Fruit fly (Drosophila melanogaster) whole organism, embryonic: ENCODE data around the gene CG14402.

Source experiments
- C15 ChIP-seq: fragments of 200-800 bp; sonication (Bioruptor generic); IDR thresholded peaks from 3 replicates; pipeline ENCODE4 v1.3.6; 2022; ENCODE audit warnings: missing biosample characterization, missing genetic modification characterization
- CG10431 ChIP-seq: fragments of 200-800 bp; sonication (Bioruptor generic); optimal IDR thresholded peaks from 3 replicates; lab custom pipeline; 2018; ENCODE audit warnings: missing biosample characterization, mild to moderate bottlenecking, missing genetic modification characterization
- CG12155 ChIP-seq: fragments of 200-800 bp; sonication (Bioruptor generic); optimal IDR thresholded peaks from 3 replicates; lab custom pipeline; 2016; ENCODE audit warnings: missing biosample characterization, missing genetic modification characterization
- CG12299 ChIP-seq: fragments of 200-800 bp; sonication (Bioruptor generic); optimal IDR thresholded peaks from 2 replicates; lab custom pipeline; 2018; ENCODE audit warnings: missing biosample characterization, mild to moderate bottlenecking, missing genetic modification characterization
- CG12659 ChIP-seq: fragments of 200-800 bp; sonication (Bioruptor generic); optimal IDR thresholded peaks from 3 replicates; lab custom pipeline; 2017; ENCODE audit warnings: mild to moderate bottlenecking, missing biosample characterization, missing genetic modification reagents, missing genetic modification characterization
- CG13123 ChIP-seq: fragments of 200-800 bp; sonication (Bioruptor generic); optimal IDR thresholded peaks from 2 replicates; lab custom pipeline; 2016; ENCODE audit warnings: missing biosample characterization, missing genetic modification characterization
- CG13624 ChIP-seq: fragments of 200-800 bp; sonication (Bioruptor generic); optimal IDR thresholded peaks from 2 replicates; lab custom pipeline; 2016; ENCODE audit warnings: missing biosample characterization, missing genetic modification characterization
- CG13894 ChIP-seq: fragments of 200-800 bp; sonication (Bioruptor generic); optimal IDR thresholded peaks from 3 replicates; lab custom pipeline; 2018; ENCODE audit warnings: missing biosample characterization, mild to moderate bottlenecking, missing genetic modification characterization, moderate library complexity
- CG17568 ChIP-seq: fragments of 200-800 bp; sonication (Bioruptor generic); optimal IDR thresholded peaks from 2 replicates; lab custom pipeline; 2018; ENCODE audit warnings: missing biosample characterization, mild to moderate bottlenecking, missing genetic modification characterization, moderate library complexity
- CG3065 ChIP-seq: fragments of 200-800 bp; sonication (Bioruptor generic); optimal IDR thresholded peaks from 2 replicates; lab custom pipeline; 2016; ENCODE audit warnings: missing biosample characterization, missing genetic modification characterization
- CG31388 ChIP-seq: fragments of 200-800 bp; sonication (Bioruptor generic); optimal IDR thresholded peaks from 2 replicates; lab custom pipeline; 2016; ENCODE audit warnings: missing biosample characterization, missing genetic modification characterization
- CG33213 ChIP-seq: fragments of 200-800 bp; sonication (Bioruptor generic); optimal IDR thresholded peaks from 3 replicates; lab custom pipeline; 2016; ENCODE audit warnings: missing biosample characterization, missing genetic modification characterization
- CG4707 ChIP-seq: fragments of 200-800 bp; sonication (Bioruptor generic); optimal IDR thresholded peaks from 2 replicates; lab custom pipeline; 2018; ENCODE audit warnings: missing biosample characterization, mild to moderate bottlenecking, missing genetic modification characterization, moderate library complexity
- CG6175 ChIP-seq: fragments of 200-800 bp; sonication (Bioruptor generic); IDR thresholded peaks from 3 replicates; pipeline ENCODE4 v1.3.6; 2022; ENCODE audit warnings: missing biosample characterization, missing genetic modification characterization
- CG7786 ChIP-seq: fragments of 200-800 bp; sonication (Bioruptor generic); optimal IDR thresholded peaks from 2 replicates; lab custom pipeline; 2016; ENCODE audit warnings: missing biosample characterization, missing genetic modification characterization
- CG7963 ChIP-seq: fragments of 200-800 bp; sonication (Bioruptor generic); IDR thresholded peaks from 3 replicates; pipeline ENCODE4 v1.3.6; 2022; ENCODE audit warnings: missing biosample characterization, missing genetic modification characterization; ENCODE audit not compliant: partially characterized antibody
- CG8478 ChIP-seq: fragments of >200 bp; optimal IDR thresholded peaks from 2 replicates; lab custom pipeline; 2018
- CG9437 ChIP-seq: fragments of 200-800 bp; sonication (Bioruptor generic); optimal IDR thresholded peaks from 2 replicates; lab custom pipeline; 2018; ENCODE audit warnings: missing biosample characterization, mild to moderate bottlenecking, missing genetic modification characterization
- Dek ChIP-seq: fragments of 200-800 bp; sonication (Bioruptor generic); optimal IDR thresholded peaks from 3 replicates; lab custom pipeline; 2019; ENCODE audit warnings: missing biosample characterization, mild to moderate bottlenecking, missing genetic modification characterization, moderate library complexity
- Dip3 ChIP-seq: fragments of 200-800 bp; sonication (Bioruptor generic); optimal IDR thresholded peaks from 3 replicates; lab custom pipeline; 2016; ENCODE audit warnings: missing biosample characterization, missing genetic modification characterization
- Dp ChIP-seq: fragments of 200-800 bp; sonication (Bioruptor generic); optimal IDR thresholded peaks from 2 replicates; lab custom pipeline; 2018; ENCODE audit warnings: missing biosample characterization, mild to moderate bottlenecking, missing genetic modification characterization, moderate library complexity
- Elba2 ChIP-seq: fragments of 200-800 bp; sonication (Bioruptor generic); optimal IDR thresholded peaks from 3 replicates; lab custom pipeline; 2016; ENCODE audit warnings: missing biosample characterization, missing genetic modification characterization
- Hand ChIP-seq: fragments of 200-800 bp; sonication (Bioruptor generic); optimal IDR thresholded peaks from 2 replicates; lab custom pipeline; 2017; ENCODE audit warnings: mild to moderate bottlenecking, missing biosample characterization, missing genetic modification reagents, missing genetic modification characterization
- Lhr ChIP-seq: fragments of 200-800 bp; sonication (Bioruptor generic); optimal IDR thresholded peaks from 3 replicates; lab custom pipeline; 2017; ENCODE audit warnings: mild to moderate bottlenecking, missing biosample characterization, missing genetic modification reagents, missing genetic modification characterization
- Nf-YC ChIP-seq: fragments of 200-800 bp; optimal IDR thresholded peaks from 3 replicates; lab custom pipeline; 2019; ENCODE audit warnings: missing biosample characterization, mild to moderate bottlenecking, missing genetic modification characterization, moderate library complexity
- Oli ChIP-seq: fragments of 200-800 bp; sonication (Bioruptor generic); optimal IDR thresholded peaks from 2 replicates; lab custom pipeline; 2018; ENCODE audit warnings: missing biosample characterization, mild to moderate bottlenecking, missing genetic modification characterization, moderate library complexity
- Usf ChIP-seq: fragments of 200-800 bp; sonication (Bioruptor generic); optimal IDR thresholded peaks from 2 replicates; lab custom pipeline; 2017; ENCODE audit warnings: missing genotype, missing biosample characterization, missing genetic modification characterization
- al ChIP-seq: fragments of 200-800 bp; sonication (Bioruptor generic); IDR thresholded peaks from 2 replicates; pipeline ENCODE4 v1.3.6; 2022; ENCODE audit warnings: missing biosample characterization, missing genetic modification characterization
- aop ChIP-seq: fragments of 200-800 bp; sonication (Bioruptor generic); IDR thresholded peaks from 2 replicates; pipeline ENCODE4 v1.3.6; 2022; ENCODE audit warnings: missing biosample characterization, missing genetic modification characterization
- bcd ChIP-seq: fragments of 200-800 bp; sonication (Bioruptor generic); optimal IDR thresholded peaks from 2 replicates; lab custom pipeline; 2017; ENCODE audit warnings: missing biosample characterization, mild to moderate bottlenecking, missing genetic modification characterization
- btn ChIP-seq: fragments of 200-800 bp; sonication (Bioruptor generic); optimal IDR thresholded peaks from 2 replicates; lab custom pipeline; 2016; ENCODE audit warnings: missing biosample characterization, missing genetic modification characterization
- esg ChIP-seq: fragments of 200-800 bp; sonication (Bioruptor generic); conservative IDR thresholded peaks from 2 replicates; pipeline ENCODE4 v1.3.6; 2022; ENCODE audit warnings: missing biosample characterization, missing genetic modification characterization
- eve ChIP-seq, 2 experiments: fragments of >200 bp; optimal IDR thresholded peaks; 2 replicates each; lab custom pipeline; 2017; ENCODE audit warnings: missing biosample characterization in 2 of 2, missing genetic modification characterization in 2 of 2
- ewg ChIP-seq: fragments of 200-800 bp; sonication (Bioruptor generic); optimal IDR thresholded peaks from 3 replicates; lab custom pipeline; 2017; ENCODE audit warnings: mild to moderate bottlenecking, missing biosample characterization, missing genetic modification reagents, missing genetic modification characterization
- gce ChIP-seq: fragments of 200-800 bp; sonication (Bioruptor generic); IDR thresholded peaks from 3 replicates; pipeline ENCODE4 v1.3.6; 2022; ENCODE audit warnings: missing biosample characterization, missing genetic modification characterization
- gem ChIP-seq: fragments of 200-800 bp; sonication (Bioruptor generic); optimal IDR thresholded peaks from 2 replicates; lab custom pipeline; 2019; ENCODE audit warnings: missing biosample characterization, mild to moderate bottlenecking, missing genetic modification characterization, moderate library complexity
- h ChIP-seq: fragments of >200 bp; optimal IDR thresholded peaks from 2 replicates; lab custom pipeline; 2017
- her ChIP-seq: fragments of 200-800 bp; sonication (Bioruptor generic); optimal IDR thresholded peaks from 2 replicates; lab custom pipeline; 2016; ENCODE audit warnings: missing biosample characterization, missing genetic modification characterization
- hth ChIP-seq: fragments of >200 bp; optimal IDR thresholded peaks from 2 replicates; lab custom pipeline; 2017; ENCODE audit warnings: inconsistent platforms
- jigr1 ChIP-seq: fragments of 200-800 bp; sonication (Bioruptor generic); IDR thresholded peaks from 3 replicates; pipeline ENCODE4 v1.3.6; 2022; ENCODE audit warnings: missing biosample characterization, missing genetic modification characterization
- lab ChIP-seq: fragments of 200-800 bp; sonication (Bioruptor generic); optimal IDR thresholded peaks from 3 replicates; lab custom pipeline; 2017; ENCODE audit warnings: missing biosample characterization, missing genetic modification characterization, mild to moderate bottlenecking, moderate library complexity, missing genetic modification reagents
- nau ChIP-seq: fragments of 200-800 bp; sonication (Bioruptor generic); optimal IDR thresholded peaks from 3 replicates; lab custom pipeline; 2017; ENCODE audit warnings: missing biosample characterization, mild to moderate bottlenecking, missing genetic modification characterization, missing genetic modification reagents
- oc ChIP-seq: fragments of 200-800 bp; sonication (Bioruptor generic); optimal IDR thresholded peaks from 2 replicates; lab custom pipeline; 2018; ENCODE audit warnings: missing biosample characterization, mild to moderate bottlenecking, missing genetic modification characterization, moderate library complexity
- peb ChIP-seq: fragments of 200-800 bp; sonication (Bioruptor generic); IDR thresholded peaks from 2 replicates; pipeline ENCODE4 v1.3.6; 2022; ENCODE audit warnings: missing biosample characterization, missing genetic modification characterization
- pita ChIP-seq: fragments of 200-800 bp; sonication (Bioruptor generic); optimal IDR thresholded peaks from 2 replicates; lab custom pipeline; 2017; ENCODE audit warnings: missing biosample characterization, mild to moderate bottlenecking, missing genetic modification characterization
- ro ChIP-seq: fragments of 200-800 bp; sonication (Bioruptor generic); IDR thresholded peaks from 2 replicates; pipeline ENCODE4 v1.3.6; 2022; ENCODE audit warnings: missing biosample characterization, missing genetic modification characterization
- sens ChIP-seq: fragments of 200-800 bp; sonication (Bioruptor generic); peaks from one replicate; lab custom pipeline; 2016; ENCODE audit warnings: missing biosample characterization, missing genetic modification characterization
- sima ChIP-seq: fragments of 200-800 bp; sonication (Bioruptor generic); optimal IDR thresholded peaks from 2 replicates; lab custom pipeline; 2016; ENCODE audit warnings: missing biosample characterization, missing genetic modification characterization
- tap ChIP-seq: fragments of 200-800 bp; optimal IDR thresholded peaks from 3 replicates; lab custom pipeline; 2019; ENCODE audit warnings: missing biosample characterization, mild to moderate bottlenecking, missing genetic modification characterization, moderate library complexity
- toy ChIP-seq: fragments of 200-800 bp; sonication (Bioruptor generic); IDR thresholded peaks from 2 replicates; pipeline ENCODE4 v1.3.6; 2022; ENCODE audit warnings: missing biosample characterization, missing genetic modification characterization
- unc-4 ChIP-seq: fragments of 200-800 bp; sonication (Bioruptor generic); IDR thresholded peaks from 2 replicates; pipeline ENCODE4 v1.3.6; 2022; ENCODE audit warnings: missing biosample characterization, missing genetic modification characterization; ENCODE audit not compliant: partially characterized antibody

The CG14402 gene

DNA sequence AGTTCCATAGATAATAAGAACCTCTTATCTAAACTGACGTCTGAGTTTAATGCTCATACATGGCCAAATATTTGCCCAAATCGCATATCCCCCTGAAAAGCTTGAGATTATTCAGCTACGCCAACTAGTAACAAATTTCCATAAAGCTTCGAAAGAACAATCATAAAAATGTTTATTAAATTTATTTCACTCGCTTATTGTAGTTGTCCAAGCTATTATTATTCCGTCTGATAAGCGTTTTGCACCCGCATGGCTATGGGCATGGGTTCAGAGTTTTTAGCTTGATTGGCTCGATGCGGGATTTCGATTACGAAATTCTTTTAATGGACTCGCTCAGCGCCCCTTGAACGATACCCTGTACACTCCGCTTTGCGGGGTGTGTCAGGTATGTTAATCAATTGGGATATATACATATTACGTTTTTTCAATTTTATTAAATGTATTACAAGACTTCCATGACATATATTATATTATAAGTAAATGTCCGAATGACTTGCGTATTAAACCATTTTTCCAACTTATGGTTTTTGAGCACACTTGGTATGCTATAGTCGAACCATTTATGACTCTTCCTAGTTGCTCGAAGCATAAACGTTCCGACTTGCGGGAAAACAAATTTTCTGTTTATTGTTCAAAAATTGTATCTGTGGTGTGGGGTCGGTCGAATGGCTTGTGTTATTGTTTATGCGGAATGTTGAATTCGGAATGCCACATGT, 43.3 kb upstream of the CG14402 start (continued):
- TF ChIP-seq CG17568 (GFP tag; lab: Kevin White, UChicago) (peak; percentile 93), CG8478 (lab: Kevin White, UChicago) (no peak), btn (GFP tag; lab: Kevin White, UChicago) (no peak), CG13624 (GFP tag; lab: Kevin White, UChicago) (peak; percentile 66), unc-4 (GFP tag; lab: Robert Waterston, UW) (peak; percentile 15; the same call in 1 of the 2 replicates), ewg (GFP tag; lab: Kevin White, UChicago) (peak; percentile 89), CG3065 (GFP tag; lab: Kevin White, UChicago) (peak; percentile 84), peb (GFP tag; lab: Robert Waterston, UW) (peak; percentile 87), bcd (GFP tag; lab: Kevin White, UChicago) (peak; percentile 95), Hand (GFP tag; lab: Kevin White, UChicago) (peak; percentile 94), nau (peak; percentile 92), oc (tag; lab: Kevin White, UChicago) (peak; percentile 96), Elba2 (GFP tag; lab: Kevin White, UChicago) (peak; percentile 18), CG13894 (tag; lab: Kevin White, UChicago) (peak; percentile 93), gce (GFP tag; lab: Robert Waterston, UW) (peak; percentile 92), CG13123 (GFP tag; lab: Kevin White, UChicago) (peak; percentile 91), Dip3 (GFP tag; lab: Kevin White, UChicago) (peak; percentile 85), jigr1 (peak; percentile 90), Dek (tag; lab: Kevin White, UChicago) (peak; percentile 95), CG7786 (GFP tag; lab: Kevin White, UChicago) (peak; percentile 73), CG10431 (GFP tag; lab: Kevin White, UChicago) (peak; percentile 77), ro (GFP tag; lab: Robert Waterston, UW) (peak; percentile 89), CG9437 (peak; percentile 92), esg (GFP tag; lab: Robert Waterston, UW) (peak; percentile 95), Lhr (GFP tag; lab: Kevin White, UChicago) (peak; percentile 79), hth (lab: Kevin White, UChicago) (no peak), CG6175 (peak; percentile 86), Nf-YC (tag; lab: Kevin White, UChicago) (peak; percentile 85), CG12299 (tag; lab: Kevin White, UChicago) (peak; percentile 94), CG33213 (GFP tag; lab: Kevin White, UChicago) (peak; percentile 6), lab (GFP tag; lab: Kevin White, UChicago) (peak; percentile 98), aop (peak; percentile 73), eve (GFP tag; optimal IDR thresholded peaks at IDR 0.05; lab: Kevin White, UChicago) (peak in 1 of 2 experiments; percentile 96), her (peak; percentile 19), tap (peak; percentile 95), Dp (peak; percentile 12), CG12155 (GFP tag; lab: Kevin White, UChicago) (peak; percentile 95), CG7963 (GFP tag; lab: Robert Waterston, UW) (peak; percentile 70), sens (GFP tag; lab: Kevin White, UChicago) (peak; percentile 94), Oli (tag; lab: Kevin White, UChicago) (peak; percentile 97), gem (tag; lab: Kevin White, UChicago) (peak; percentile 98), Usf (GFP tag; lab: Kevin White, UChicago) (peak; percentile 90), CG4707 (GFP tag; lab: Kevin White, UChicago) (peak; percentile 79), sima (GFP tag; lab: Kevin White, UChicago) (peak; percentile 48), CG31388 (GFP tag; lab: Kevin White, UChicago) (peak; percentile 89), pita (no peak), al (GFP tag; lab: Robert Waterston, UW) (peak; percentile 94), toy (GFP tag; lab: Robert Waterston, UW) (peak; percentile 86), h (lab: Kevin White, UChicago) (no peak), CG12659 (GFP tag; lab: Kevin White, UChicago) (peak; percentile 97), C15 (peak; percentile 90)
